Worm (Caenorhabditis elegans) whole organism, early embryonic: ENCODE results near the gene srr-8.

ENCODE experiments used
- B0310.2 ChIP-seq: sonication (generic microtip); optimal IDR thresholded peaks from 2 replicates; lab custom pipeline; 2016; ENCODE audit warnings: mild to moderate bottlenecking, missing genetic modification characterization, missing compliant biosample characterization
- ama-1 ChIP-seq: fragments of 150-350 bp; optimal IDR thresholded peaks from 2 replicates; lab custom pipeline; 2014
- ets-7 ChIP-seq: sonication (generic microtip); optimal IDR thresholded peaks from 2 replicates; lab custom pipeline; 2016; ENCODE audit warnings: missing genotype, missing genetic modification characterization, missing compliant biosample characterization
- hmbx-1 ChIP-seq: sonication (generic microtip); optimal IDR thresholded peaks from 2 replicates; lab custom pipeline; 2016; ENCODE audit warnings: mild to moderate bottlenecking, missing genetic modification characterization, missing compliant biosample characterization
- hmg-4 ChIP-seq: fragments of 200-800 bp; sonication (Bioruptor generic); optimal IDR thresholded peaks from 2 replicates; lab custom pipeline; 2018; ENCODE audit warnings: mild to moderate bottlenecking, missing genetic modification characterization, missing compliant biosample characterization

DNA sequence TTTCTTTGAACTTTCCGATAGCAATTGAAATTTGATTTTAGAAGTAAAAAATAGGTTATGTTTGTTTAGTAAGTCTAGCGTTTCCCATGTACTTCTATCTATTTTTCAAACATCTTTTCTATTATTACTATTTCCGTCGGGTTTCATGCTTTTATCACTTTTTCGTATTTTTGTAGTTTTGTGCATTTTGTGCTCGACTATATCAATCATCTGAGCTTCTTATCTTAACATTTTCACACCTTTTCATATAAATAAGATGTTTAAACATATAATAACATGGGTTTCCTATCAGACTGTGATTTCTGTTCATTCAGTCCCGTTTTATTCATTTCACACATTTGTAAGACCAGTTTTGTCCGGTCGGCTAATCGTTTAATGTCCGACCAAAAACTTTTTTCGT is 16.6 kb downstream of the srr-8 start:
- TF ChIP-seq B0310.2 (tag; lab: Kevin White, UChicago) (no peak), hmg-4 (no peak), hmbx-1 (tag; lab: Kevin White, UChicago) (no peak), ama-1 (no peak), ets-7 (tag; lab: Kevin White, UChicago) (no peak)
